Worm (Caenorhabditis elegans) whole organism, early embryonic: Measurements from ENCODE around the gene D2024.4.

ENCODE experiments used
- ama-1 ChIP-seq: fragments of 150-350 bp; optimal IDR thresholded peaks from 2 replicates; lab custom pipeline; 2014
- ets-7 ChIP-seq: sonication (generic microtip); optimal IDR thresholded peaks from 2 replicates; lab custom pipeline; 2016; ENCODE audit warnings: missing genotype, missing genetic modification characterization, missing compliant biosample characterization
- flt-1 ChIP-seq: fragments of 200-800 bp; sonication (Bioruptor generic); IDR thresholded peaks from 2 replicates; pipeline ENCODE4 v1.3.6; 2022; ENCODE audit warnings: missing genetic modification characterization, missing compliant biosample characterization
- hmg-4 ChIP-seq: fragments of 200-800 bp; sonication (Bioruptor generic); optimal IDR thresholded peaks from 2 replicates; lab custom pipeline; 2018; ENCODE audit warnings: mild to moderate bottlenecking, missing genetic modification characterization, missing compliant biosample characterization
- hnd-1 ChIP-seq: sonication (generic microtip); optimal IDR thresholded peaks from 2 replicates; lab custom pipeline; 2016; ENCODE audit warnings: missing genetic modification characterization, missing compliant biosample characterization
- pes-1 ChIP-seq: fragments of 200-800 bp; sonication (Bioruptor generic); IDR thresholded peaks from 2 replicates; pipeline ENCODE4 v1.3.6; 2022; ENCODE audit warnings: missing genetic modification reagents, missing genetic modification characterization, missing compliant biosample characterization
- scrt-1 ChIP-seq: fragments of 200-800 bp; sonication (Bioruptor generic); IDR thresholded peaks from 2 replicates; pipeline ENCODE4 v1.3.6; 2022; ENCODE audit warnings: missing genetic modification characterization, missing compliant biosample characterization
- sea-1 ChIP-seq: fragments of 200-800 bp; sonication (Bioruptor generic); conservative IDR thresholded peaks from 2 replicates; pipeline ENCODE4 v1.3.6; 2022; ENCODE audit warnings: missing genetic modification characterization, missing compliant biosample characterization
- tbx-37 ChIP-seq: fragments of 200-800 bp; sonication (Bioruptor generic); conservative IDR thresholded peaks from 2 replicates; pipeline ENCODE4 v1.3.6; 2022; ENCODE audit warnings: missing genetic modification reagents, missing genetic modification characterization, missing compliant biosample characterization
- tra-4 ChIP-seq: sonication (generic microtip); optimal IDR thresholded peaks from 2 replicates; lab custom pipeline; 2017; ENCODE audit warnings: missing genetic modification characterization, missing compliant biosample characterization

DNA sequence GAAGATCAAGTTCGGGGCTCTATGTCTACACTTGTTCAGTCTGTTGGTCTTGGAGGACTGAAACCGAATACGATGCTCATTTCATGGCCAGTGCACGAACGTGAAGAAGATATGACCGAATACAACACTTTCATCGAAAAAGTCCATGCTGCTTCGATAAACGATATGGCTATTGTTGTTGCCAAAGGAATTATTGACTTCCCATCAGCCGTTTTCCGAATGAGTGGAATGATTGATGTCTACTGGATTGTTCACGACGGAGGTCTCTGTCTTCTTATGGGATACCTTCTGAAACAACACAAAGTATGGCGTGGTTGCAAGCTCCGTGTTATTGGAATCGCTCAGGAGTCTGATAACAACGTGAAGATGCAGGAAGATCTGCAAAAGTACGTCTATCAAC lies 14.8 kb upstream of the D2024.4 start:
- TF ChIP-seq ama-1 (lab: Kevin White, UChicago), result no peak
- no peak for TF ChIP-seq tbx-37
- TF ChIP-seq hmg-4 (GFP tag; lab: Kevin White, UChicago), result no peak
- TF ChIP-seq tra-4 (tag; lab: Kevin White, UChicago), result no peak
- TF ChIP-seq ets-7 (tag; lab: Kevin White, UChicago), result no peak
- TF ChIP-seq hnd-1 (tag; lab: Kevin White, UChicago), result no peak
- TF ChIP-seq flt-1 (GFP tag; lab: Robert Waterston, UW), result no peak
- TF ChIP-seq sea-1 (GFP tag; lab: Robert Waterston, UW), result no peak
- no peak for TF ChIP-seq scrt-1 (GFP tag; lab: Robert Waterston, UW)
- TF ChIP-seq pes-1 (GFP tag; lab: Robert Waterston, UW), result no peak
